Worm (Caenorhabditis elegans): ENCODE measurements around the gene der-2.
A peak's percentile ranks its signal among the peaks of the same experiment; 100 is the strongest.

DNA sequence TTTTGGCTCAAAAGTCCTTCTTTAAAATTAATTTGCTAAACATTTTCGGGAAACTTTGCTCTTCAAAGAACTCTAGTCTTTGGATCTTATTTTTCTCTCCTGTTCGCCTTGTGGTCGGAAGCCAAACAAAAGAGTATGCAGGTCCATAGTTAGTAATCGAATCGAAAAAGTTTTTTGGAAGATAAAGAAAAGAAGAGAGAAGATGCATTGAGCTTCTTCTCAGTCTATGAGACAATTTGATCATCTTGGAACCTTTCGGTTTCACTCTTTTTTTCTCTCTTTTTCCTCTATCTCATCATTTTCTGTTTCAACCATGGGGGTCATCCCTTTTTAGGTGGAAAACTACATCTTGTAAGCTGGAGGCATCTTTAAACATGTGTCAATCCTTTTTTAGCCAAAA lies 30.7 kb upstream of the der-2 start:
- TF ChIP-seq nhr-2 (tag; optimal IDR thresholded peaks at IDR 0.05) (no peak), ces-1 (GFP tag; optimal IDR thresholded peaks at IDR 0.05) (peak; percentile 81), unc-62 (GFP tag; optimal IDR thresholded peaks at IDR 0.05) (no peak), ztf-11 (tag; optimal IDR thresholded peaks at IDR 0.05) (no peak), sptf-1 (tag; optimal IDR thresholded peaks at IDR 0.05) (no peak), elt-3 (tag; optimal IDR thresholded peaks at IDR 0.05) (no peak), nhr-12 (tag; optimal IDR thresholded peaks at IDR 0.05) (no peak), unc-39 (tag; optimal IDR thresholded peaks at IDR 0.05) (no peak), snpc-4 (tag; optimal IDR thresholded peaks at IDR 0.05) (no peak), nhr-76 (tag; optimal IDR thresholded peaks at IDR 0.05) (no peak)
